Comparison of ENCODE assay signal across 3 worm cellular contexts in genomic region chrIII:10320788-10321187, ce11.
TF ChIP-seq lines count a peak whose summit lies in the region.

Gene sas-7, plus strand, starts transcription at chrIII:10321019.

TF ChIP-seq in whole organism, L1 larva, 84 proteins besides CTCF, POLR2A, EP300 and RAD21:
- peak; percentile 57 to 75 (median 65) for TF ChIP-seq dpl-1 (GFP tag; optimal IDR thresholded peaks at IDR 0.05; lab: Kevin White, UChicago)
- TF ChIP-seq lin-35 (GFP tag; optimal IDR thresholded peaks at IDR 0.05; lab: Kevin White, UChicago) = peak; percentile 35 to 81
- peak; percentile 77 for TF ChIP-seq F16B12.6 (tag; optimal IDR thresholded peaks at IDR 0.05; lab: Kevin White, UChicago)
- TF ChIP-seq blmp-1 (tag; optimal IDR thresholded peaks at IDR 0.05; lab: Kevin White, UChicago) = peak; percentile 22
- peak in 1 of 2 experiments; percentile 1 for TF ChIP-seq lsy-2 (tag; optimal IDR thresholded peaks at IDR 0.05; lab: Kevin White, UChicago)
- no peak for TF ChIP-seq pax-3 (tag; optimal IDR thresholded peaks at IDR 0.05; lab: Kevin White, UChicago)
- TF ChIP-seq ceh-88 (GFP tag; IDR thresholded peaks at IDR 0.05; lab: Robert Waterston, UW) = no peak
- TF ChIP-seq efl-1 (optimal IDR thresholded peaks at IDR 0.05; lab: Kevin White, UChicago) = peak in 1 of 2 experiments; percentile 69
- TF ChIP-seq efl-1 (GFP tag; optimal IDR thresholded peaks at IDR 0.05 in 1 of 2; lab: Kevin White, UChicago) = peak; percentile 78 to 97
- TF ChIP-seq unc-130 (tag; optimal IDR thresholded peaks at IDR 0.05; lab: Kevin White, UChicago) = no peak

TF ChIP-seq in whole organism, L2 larva, 48 proteins besides CTCF, POLR2A, EP300 and RAD21:
- TF ChIP-seq ceh-82 (tag; optimal IDR thresholded peaks at IDR 0.05; lab: Kevin White, UChicago) (no peak), unc-55 (GFP tag; optimal IDR thresholded peaks at IDR 0.05; lab: Kevin White, UChicago) (peak; percentile 5)

TF ChIP-seq in whole organism, L4 larva, 104 proteins besides CTCF, POLR2A, EP300 and RAD21:
- TF ChIP-seq mxl-2 (GFP tag; conservative IDR thresholded peaks at IDR 0.05; lab: Robert Waterston, UW) (no peak), dpl-1 (GFP tag; optimal IDR thresholded peaks at IDR 0.05; lab: Kevin White, UChicago) (peak; percentile 37)

Comparison
In these comparisons a context has a peak if more than half of its experiments do, and no peak if none do; other contexts are left out.
1. Of the 29 proteins assayed by ChIP-seq in both whole organism, L4 larva and whole organism, L1 larva: peak only in whole organism, L4 larva: none; only in whole organism, L1 larva: none; in both: dpl-1; in neither: 27; mixed calls (peak in some experiments, not most) for 1.